Worm (Caenorhabditis elegans) whole organism, late embryonic: ENCODE data around the gene daf-36.

ENCODE experiments used
- ama-1 ChIP-seq: fragments of 150-350 bp; optimal IDR thresholded peaks from 2 replicates; lab custom pipeline; 2014
- ceh-24 ChIP-seq: sonication (generic microtip); optimal IDR thresholded peaks from 2 replicates; lab custom pipeline; 2016; ENCODE audit warnings: mild to moderate bottlenecking, missing genetic modification characterization, missing compliant biosample characterization
- elt-2 ChIP-seq: sonication (generic microtip); optimal IDR thresholded peaks from 2 replicates; lab custom pipeline; 2016; ENCODE audit warnings: missing genetic modification reagents, missing genetic modification characterization, missing compliant biosample characterization
- fkh-10 ChIP-seq: fragments of 150-350 bp; optimal IDR thresholded peaks from 2 replicates; lab custom pipeline; 2014; ENCODE audit warnings: missing biosample characterization, missing genetic modification reagents, missing genetic modification characterization
- hlh-15 ChIP-seq: sonication (generic microtip); optimal IDR thresholded peaks from 2 replicates; lab custom pipeline; 2016; ENCODE audit warnings: missing genetic modification characterization, missing compliant biosample characterization
- nhr-232 ChIP-seq: sonication (generic microtip); optimal IDR thresholded peaks from 2 replicates; lab custom pipeline; 2016; ENCODE audit warnings: missing genetic modification characterization, missing compliant biosample characterization
- pha-4 ChIP-seq: fragments of 150-350 bp; optimal IDR thresholded peaks from 2 replicates; lab custom pipeline; 2018; ENCODE audit warnings: missing biosample characterization, missing genetic modification reagents, missing genetic modification characterization
- ref-2 ChIP-seq: sonication (generic microtip); optimal IDR thresholded peaks from 2 replicates; lab custom pipeline; 2016; ENCODE audit warnings: missing genetic modification characterization, missing compliant biosample characterization
- ttx-3 ChIP-seq: sonication (generic microtip); optimal IDR thresholded peaks from 2 replicates; lab custom pipeline; 2016; ENCODE audit warnings: missing genetic modification reagents, missing genetic modification characterization, missing compliant biosample characterization
- unc-42 ChIP-seq: sonication (generic microtip); optimal IDR thresholded peaks from 2 replicates; lab custom pipeline; 2016; ENCODE audit warnings: missing genotype, missing genetic modification characterization, missing compliant biosample characterization

- no peak for TF ChIP-seq ref-2 (tag; lab: Kevin White, UChicago)
- no peak for TF ChIP-seq hlh-15
- no peak for TF ChIP-seq pha-4
- TF ChIP-seq ceh-24 (tag; lab: Kevin White, UChicago), result no peak
- no peak for TF ChIP-seq elt-2 (tag; lab: Kevin White, UChicago)
- TF ChIP-seq fkh-10 (GFP tag; lab: Kevin White, UChicago), result no peak
- no peak for TF ChIP-seq ttx-3 (tag; lab: Kevin White, UChicago)
- TF ChIP-seq ama-1 (lab: Kevin White, UChicago), result no peak
- TF ChIP-seq unc-42, result no peak
- TF ChIP-seq nhr-232 (tag; lab: Kevin White, UChicago), result no peak
Observed at ce11 chrV:10221317-10221716, 4.2 kb downstream of the daf-36 start, which contains the start of the genes fipr-5 and fipr-9.
